Fruit fly (Drosophila melanogaster) whole organism, pupa: ENCODE data around the gene CG1662.
A peak's percentile ranks its signal among the peaks of the same experiment; 100 is the strongest.

Source experiments
- CG10348 ChIP-seq: fragments of 200-800 bp; sonication (Bioruptor generic); IDR thresholded peaks from 2 replicates; pipeline ENCODE4 v1.3.6; 2022; ENCODE audit warnings: missing biosample characterization, missing genetic modification characterization
- CG12605 ChIP-seq: fragments of 200-800 bp; sonication (Bioruptor generic); IDR thresholded peaks from 2 replicates; pipeline ENCODE4 v1.3.6; 2022; ENCODE audit warnings: missing biosample characterization, missing genetic modification characterization
- CG13204 ChIP-seq: fragments of 200-800 bp; sonication (Bioruptor generic); optimal IDR thresholded peaks from 2 replicates; lab custom pipeline; 2018; ENCODE audit warnings: missing biosample characterization, mild to moderate bottlenecking, missing genetic modification characterization, moderate library complexity
- CG14655 ChIP-seq: fragments of 200-800 bp; sonication (Bioruptor generic); optimal IDR thresholded peaks from 3 replicates; lab custom pipeline; 2017; ENCODE audit warnings: mild to moderate bottlenecking, missing biosample characterization, missing genetic modification reagents, missing genetic modification characterization
- CG15710 ChIP-seq: fragments of 200-800 bp; sonication (Bioruptor generic); optimal IDR thresholded peaks from 2 replicates; lab custom pipeline; 2018; ENCODE audit warnings: missing biosample characterization, mild to moderate bottlenecking, missing genetic modification characterization, moderate library complexity
- CG17806 ChIP-seq: fragments of 200-800 bp; sonication (Bioruptor generic); optimal IDR thresholded peaks from 2 replicates; lab custom pipeline; 2018; ENCODE audit warnings: missing biosample characterization, mild to moderate bottlenecking, missing genetic modification characterization, moderate library complexity
- CG32121 ChIP-seq: fragments of 200-800 bp; sonication (Bioruptor generic); IDR thresholded peaks from 2 replicates; pipeline ENCODE4 v1.3.6; 2022; ENCODE audit warnings: missing biosample characterization, missing genetic modification characterization
- CG34367 ChIP-seq: fragments of 200-800 bp; sonication (Bioruptor generic); optimal IDR thresholded peaks from 2 replicates; lab custom pipeline; 2018; ENCODE audit warnings: missing biosample characterization, mild to moderate bottlenecking, missing genetic modification characterization
- CG4496 ChIP-seq: fragments of 200-800 bp; sonication (Bioruptor generic); IDR thresholded peaks from 3 replicates; pipeline ENCODE4 v1.3.6; 2022; ENCODE audit warnings: missing biosample characterization, missing genetic modification characterization
- CG8159 ChIP-seq: fragments of 200-800 bp; sonication (Bioruptor generic); optimal IDR thresholded peaks from 3 replicates; lab custom pipeline; 2018; ENCODE audit warnings: missing biosample characterization, mild to moderate bottlenecking, missing genetic modification characterization, moderate library complexity
- CG8301 ChIP-seq: fragments of 200-800 bp; sonication (Bioruptor generic); optimal IDR thresholded peaks from 2 replicates; lab custom pipeline; 2018; ENCODE audit warnings: missing biosample characterization, mild to moderate bottlenecking, missing genetic modification characterization
- CG9948 ChIP-seq: fragments of 200-800 bp; sonication (Bioruptor generic); optimal IDR thresholded peaks from 2 replicates; lab custom pipeline; 2018; ENCODE audit warnings: missing biosample characterization, mild to moderate bottlenecking, missing genetic modification characterization, moderate library complexity
- D1 ChIP-seq: fragments of 200-800 bp; sonication (Bioruptor generic); optimal IDR thresholded peaks from 2 replicates; lab custom pipeline; 2018; ENCODE audit warnings: missing biosample characterization, mild to moderate bottlenecking, missing genetic modification characterization, moderate library complexity
- EcR ChIP-seq: fragments of 200-800 bp; sonication (Bioruptor generic); optimal IDR thresholded peaks from 3 replicates; lab custom pipeline; 2019; ENCODE audit warnings: missing biosample characterization, missing genetic modification characterization, mild to moderate bottlenecking, moderate library complexity, missing genetic modification reagents
- Ets98B ChIP-seq: fragments of 200-800 bp; sonication (Bioruptor generic); IDR thresholded peaks from 2 replicates; pipeline ENCODE4 v1.3.6; 2022; ENCODE audit warnings: missing biosample characterization, missing genetic modification characterization
- Pif1A ChIP-seq: fragments of 200-800 bp; sonication (Bioruptor generic); optimal IDR thresholded peaks from 3 replicates; lab custom pipeline; 2016; ENCODE audit warnings: missing biosample characterization, missing genetic modification characterization
- Pif1B ChIP-seq: fragments of 200-800 bp; sonication (Bioruptor generic); optimal IDR thresholded peaks from 3 replicates; lab custom pipeline; 2016; ENCODE audit warnings: missing biosample characterization, missing genetic modification characterization
- Snoo ChIP-seq: fragments of 200-800 bp; sonication (Bioruptor generic); optimal IDR thresholded peaks from 3 replicates; lab custom pipeline; 2017; ENCODE audit warnings: missing biosample characterization, mild to moderate bottlenecking, missing genetic modification characterization, inconsistent platforms
- fd96Ca ChIP-seq: fragments of 200-800 bp; sonication (Bioruptor generic); IDR thresholded peaks from 3 replicates; pipeline ENCODE4 v1.3.6; 2022; ENCODE audit warnings: missing biosample characterization, missing genetic modification characterization
- gl ChIP-seq: fragments of 200-800 bp; sonication (Bioruptor generic); optimal IDR thresholded peaks from 2 replicates; lab custom pipeline; 2018; ENCODE audit warnings: missing biosample characterization, mild to moderate bottlenecking, missing genetic modification characterization
- rn ChIP-seq: fragments of 200-800 bp; sonication (Bioruptor generic); IDR thresholded peaks from 2 replicates; pipeline ENCODE4 v1.3.6; 2022; ENCODE audit warnings: missing biosample characterization, missing genetic modification characterization

CG1662 gene

dm6 chrX:13402763-13403162 is 15.4 kb downstream of the CG1662 start, which contains the start of gene CG12725:
CG12725 (minus strand) TSS chrX:13402863.
- no peak for TF ChIP-seq CG13204 (GFP tag; lab: Kevin White, UChicago)
- TF ChIP-seq CG14655: no peak
- TF ChIP-seq CG10348 (GFP tag; lab: Robert Waterston, UW): no peak
- no peak for TF ChIP-seq CG32121 (GFP tag; lab: Robert Waterston, UW)
- no peak for TF ChIP-seq CG17806 (tag; lab: Kevin White, UChicago)
- TF ChIP-seq CG8159 (tag; lab: Kevin White, UChicago): no peak
- no peak for TF ChIP-seq fd96Ca
- no peak for TF ChIP-seq CG34367 (tag; lab: Kevin White, UChicago)
- no peak for TF ChIP-seq CG4496 (GFP tag; lab: Robert Waterston, UW)

dm6 chrX:13403553-13403952 is 16.2 kb downstream of the CG1662 start:
- TF ChIP-seq gl (tag; lab: Kevin White, UChicago) (peak; percentile 15), EcR (GFP tag; lab: Kevin White, UChicago) (peak; percentile 68), Pif1A (GFP tag; lab: Kevin White, UChicago) (no peak), CG12605 (GFP tag; lab: Robert Waterston, UW) (peak; percentile 24; the same call in 1 of the 2 replicates), Pif1B (no peak), rn (GFP tag; lab: Robert Waterston, UW) (no peak), CG4496 (GFP tag; lab: Robert Waterston, UW) (no peak), Ets98B (GFP tag; lab: Robert Waterston, UW) (peak; percentile 6; the same call in 1 of the 2 replicates)

dm6 chrX:13403962-13404830 is 16.8 kb downstream of the CG1662 start, which contains the start of gene GstT4:
GstT4 (plus strand) TSS chrX:13404749.
- peak; percentile 99 for TF ChIP-seq CG4496 (GFP tag; lab: Robert Waterston, UW)
- peak; percentile 83 for TF ChIP-seq CG14655
- peak; percentile 55 for TF ChIP-seq CG10348 (GFP tag; lab: Robert Waterston, UW)
- peak; percentile 98 for TF ChIP-seq fd96Ca
- TF ChIP-seq Snoo (tag; lab: Kevin White, UChicago): peak; percentile 84
- peak; percentile 97 for TF ChIP-seq CG32121 (GFP tag; lab: Robert Waterston, UW)
- peak; percentile 72 for TF ChIP-seq EcR (GFP tag; lab: Kevin White, UChicago)
- TF ChIP-seq CG13204 (GFP tag; lab: Kevin White, UChicago): peak; percentile 97
- peak; percentile 97 for TF ChIP-seq Pif1B
- peak; percentile 69 for TF ChIP-seq CG8301 (tag; lab: Kevin White, UChicago)
- peak; percentile 84 for TF ChIP-seq CG17806 (tag; lab: Kevin White, UChicago)
- peak; percentile 98 for TF ChIP-seq Ets98B (GFP tag; lab: Robert Waterston, UW)
- TF ChIP-seq CG15710 (tag; lab: Kevin White, UChicago): peak; percentile 86
- TF ChIP-seq CG34367 (tag; lab: Kevin White, UChicago): peak; percentile 90
- TF ChIP-seq CG8159 (tag; lab: Kevin White, UChicago): peak; percentile 81
- peak; percentile 100 for TF ChIP-seq CG12605 (GFP tag; lab: Robert Waterston, UW)
- TF ChIP-seq D1 (tag; lab: Kevin White, UChicago): peak; percentile 2
- peak; percentile 93 for TF ChIP-seq rn (GFP tag; lab: Robert Waterston, UW)
- TF ChIP-seq CG9948 (tag; lab: Kevin White, UChicago): peak; percentile 84
- TF ChIP-seq gl (tag; lab: Kevin White, UChicago): peak; percentile 97
- TF ChIP-seq Pif1A (GFP tag; lab: Kevin White, UChicago): peak; percentile 97

- TF ChIP-seq CG17806 (tag; lab: Kevin White, UChicago): no peak
- TF ChIP-seq CG13204 (GFP tag; lab: Kevin White, UChicago): peak; percentile 40
- no peak for TF ChIP-seq CG15710 (tag; lab: Kevin White, UChicago)
- TF ChIP-seq EcR (GFP tag; lab: Kevin White, UChicago): peak; percentile 82
- peak; percentile 2 for TF ChIP-seq CG8301 (tag; lab: Kevin White, UChicago)
- TF ChIP-seq Snoo (tag; lab: Kevin White, UChicago): no peak
- TF ChIP-seq CG4496 (GFP tag; lab: Robert Waterston, UW): peak; percentile 54; the same call in 2 of the 3 replicates
- TF ChIP-seq CG10348 (GFP tag; lab: Robert Waterston, UW): no peak
- peak; percentile 53 for TF ChIP-seq CG14655
- no peak for TF ChIP-seq Pif1B
- TF ChIP-seq Ets98B (GFP tag; lab: Robert Waterston, UW): peak; percentile 18; the same call in 1 of the 2 replicates
- TF ChIP-seq CG34367 (tag; lab: Kevin White, UChicago): no peak
- TF ChIP-seq CG9948 (tag; lab: Kevin White, UChicago): no peak
- TF ChIP-seq D1 (tag; lab: Kevin White, UChicago): no peak
- no peak for TF ChIP-seq rn (GFP tag; lab: Robert Waterston, UW)
- no peak for TF ChIP-seq CG32121 (GFP tag; lab: Robert Waterston, UW)
- 0 out of 3 replicates have a peak, but pooled peaks have one; percentile 47 for TF ChIP-seq fd96Ca
- TF ChIP-seq CG12605 (GFP tag; lab: Robert Waterston, UW): peak; percentile 41
- TF ChIP-seq CG8159 (tag; lab: Kevin White, UChicago): no peak
- peak; percentile 60 for TF ChIP-seq Pif1A (GFP tag; lab: Kevin White, UChicago)
- TF ChIP-seq gl (tag; lab: Kevin White, UChicago): peak; percentile 54
Observed at dm6 chrX:13406293-13406692, 18.9 kb downstream of the CG1662 start.

- no peak for TF ChIP-seq Snoo (tag; lab: Kevin White, UChicago)
- no peak for TF ChIP-seq CG15710 (tag; lab: Kevin White, UChicago)
- no peak for TF ChIP-seq CG14655
- TF ChIP-seq CG10348 (GFP tag; lab: Robert Waterston, UW): no peak
- no peak for TF ChIP-seq CG9948 (tag; lab: Kevin White, UChicago)
- TF ChIP-seq rn (GFP tag; lab: Robert Waterston, UW): no peak
- TF ChIP-seq CG8301 (tag; lab: Kevin White, UChicago): no peak
- no peak for TF ChIP-seq Pif1B
- no peak for TF ChIP-seq CG32121 (GFP tag; lab: Robert Waterston, UW)
- no peak for TF ChIP-seq gl (tag; lab: Kevin White, UChicago)
- no peak for TF ChIP-seq CG12605 (GFP tag; lab: Robert Waterston, UW)
- no peak for TF ChIP-seq D1 (tag; lab: Kevin White, UChicago)
- no peak for TF ChIP-seq Ets98B (GFP tag; lab: Robert Waterston, UW)
- TF ChIP-seq EcR (GFP tag; lab: Kevin White, UChicago): no peak
- no peak for TF ChIP-seq CG34367 (tag; lab: Kevin White, UChicago)
- TF ChIP-seq CG8159 (tag; lab: Kevin White, UChicago): no peak
- TF ChIP-seq, all 21 proteins: peak for 0
Observed at dm6 chrX:13407673-13408072, 20.3 kb downstream of the CG1662 start.
